Fruit fly (Drosophila melanogaster): ENCODE results near the gene CG2258.

Gene CG2258

DNA sequence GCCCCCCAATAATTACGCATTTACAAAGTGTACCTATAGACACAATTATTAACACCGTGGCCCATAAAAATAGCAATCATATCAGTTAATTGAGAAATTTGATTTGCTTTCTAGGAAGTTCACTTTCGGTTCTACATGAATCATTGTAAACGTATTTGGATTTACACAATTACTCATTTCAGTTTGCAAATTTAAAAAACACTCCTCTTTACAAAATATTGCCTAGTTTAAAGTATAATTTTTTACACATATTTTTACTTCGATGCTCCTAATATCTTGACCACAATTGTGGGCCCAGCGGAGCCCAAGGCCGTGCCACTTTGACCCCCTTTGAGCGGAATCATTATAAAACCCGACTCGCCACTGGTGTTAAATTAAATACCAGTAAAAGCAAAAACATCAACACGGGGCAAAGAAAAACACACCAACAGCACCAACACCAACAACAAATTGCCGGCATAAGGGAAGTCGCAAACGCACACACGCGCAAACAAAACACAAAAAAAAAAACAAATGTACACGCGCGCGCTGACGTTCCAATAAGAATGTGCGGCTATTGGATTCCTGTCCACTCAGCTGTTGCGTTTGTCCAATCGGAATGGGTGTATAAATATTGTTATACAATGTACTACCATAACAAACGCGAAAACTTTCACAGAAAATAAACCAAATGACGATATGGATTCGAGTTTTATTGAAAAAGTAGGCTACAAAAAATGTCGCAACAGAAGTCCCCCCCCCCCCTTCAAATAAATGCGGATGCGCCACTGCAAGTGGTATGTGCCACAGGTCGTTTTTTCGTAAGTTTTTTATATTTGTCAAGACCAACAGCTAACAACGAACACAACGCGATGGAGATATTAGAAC is 12.8 kb upstream of the CG2258 start (continued):
- TF ChIP-seq CG6791 (GFP tag; IDR thresholded peaks at IDR 0.05; ENCODE audit: partially characterized antibody) (no peak), ase (GFP tag; IDR thresholded peaks at IDR 0.05) (no peak), Blimp-1 (GFP tag; optimal IDR thresholded peaks at IDR 0.05) (peak; percentile 42), CG34376 (GFP tag; optimal IDR thresholded peaks at IDR 0.05) (peak; percentile 67), emc (GFP tag; optimal IDR thresholded peaks at IDR 0.05) (peak; percentile 31), CG11085 (GFP tag; IDR thresholded peaks at IDR 0.05) (no peak), Sox100B (GFP tag; optimal IDR thresholded peaks at IDR 0.05) (peak; percentile 61), ap (GFP tag; IDR thresholded peaks at IDR 0.05) (peak; percentile 68; the same call in 1 of the 2 replicates), yki (optimal IDR thresholded peaks at IDR 0.05) (no peak), CG11695 (GFP tag; IDR thresholded peaks at IDR 0.05) (peak; percentile 88), CG7786 (GFP tag; optimal IDR thresholded peaks at IDR 0.05) (peak; percentile 65), Six4 (GFP tag; optimal IDR thresholded peaks at IDR 0.05) (no peak), E2f1 (GFP tag; IDR thresholded peaks at IDR 0.05) (0 out of 2 replicates have a peak, but pooled peaks have one; percentile 38), zen (tag; optimal IDR thresholded peaks at IDR 0.05) (peak; percentile 13), CG8944 (GFP tag; optimal IDR thresholded peaks at IDR 0.05) (peak; percentile 14), CG11560 (tag; IDR thresholded peaks at IDR 0.05) (no peak), ATbp (GFP tag; optimal IDR thresholded peaks at IDR 0.05) (peak; percentile 18), esg (GFP tag; conservative IDR thresholded peaks at IDR 0.05) (peak; percentile 64), nom (GFP tag; optimal IDR thresholded peaks at IDR 0.05) (no peak), pnt (GFP tag; optimal IDR thresholded peaks at IDR 0.05) (no peak), CG13894 (tag; optimal IDR thresholded peaks at IDR 0.05) (peak; percentile 64), Kr (GFP tag; optimal IDR thresholded peaks at IDR 0.05) (no peak), Dfd (GFP tag; optimal IDR thresholded peaks at IDR 0.05) (no peak), CG3163 (GFP tag; optimal IDR thresholded peaks at IDR 0.05) (peak; percentile 20), Rfx (GFP tag; IDR thresholded peaks at IDR 0.05) (peak; percentile 74), Doc2 (GFP tag; IDR thresholded peaks at IDR 0.05) (no peak), Gsc (GFP tag; IDR thresholded peaks at IDR 0.05) (no peak), CG7357 (GFP tag; IDR thresholded peaks at IDR 0.05) (no peak), dan (GFP tag; IDR thresholded peaks at IDR 0.05) (no peak), Deaf1 (tag; optimal IDR thresholded peaks at IDR 0.05) (peak; percentile 37), prd (optimal IDR thresholded peaks at IDR 0.05) (no peak), prd (GFP tag; IDR thresholded peaks at IDR 0.05) (peak; percentile 68), exex (tag; optimal IDR thresholded peaks at IDR 0.05) (peak; percentile 24)

DNA sequence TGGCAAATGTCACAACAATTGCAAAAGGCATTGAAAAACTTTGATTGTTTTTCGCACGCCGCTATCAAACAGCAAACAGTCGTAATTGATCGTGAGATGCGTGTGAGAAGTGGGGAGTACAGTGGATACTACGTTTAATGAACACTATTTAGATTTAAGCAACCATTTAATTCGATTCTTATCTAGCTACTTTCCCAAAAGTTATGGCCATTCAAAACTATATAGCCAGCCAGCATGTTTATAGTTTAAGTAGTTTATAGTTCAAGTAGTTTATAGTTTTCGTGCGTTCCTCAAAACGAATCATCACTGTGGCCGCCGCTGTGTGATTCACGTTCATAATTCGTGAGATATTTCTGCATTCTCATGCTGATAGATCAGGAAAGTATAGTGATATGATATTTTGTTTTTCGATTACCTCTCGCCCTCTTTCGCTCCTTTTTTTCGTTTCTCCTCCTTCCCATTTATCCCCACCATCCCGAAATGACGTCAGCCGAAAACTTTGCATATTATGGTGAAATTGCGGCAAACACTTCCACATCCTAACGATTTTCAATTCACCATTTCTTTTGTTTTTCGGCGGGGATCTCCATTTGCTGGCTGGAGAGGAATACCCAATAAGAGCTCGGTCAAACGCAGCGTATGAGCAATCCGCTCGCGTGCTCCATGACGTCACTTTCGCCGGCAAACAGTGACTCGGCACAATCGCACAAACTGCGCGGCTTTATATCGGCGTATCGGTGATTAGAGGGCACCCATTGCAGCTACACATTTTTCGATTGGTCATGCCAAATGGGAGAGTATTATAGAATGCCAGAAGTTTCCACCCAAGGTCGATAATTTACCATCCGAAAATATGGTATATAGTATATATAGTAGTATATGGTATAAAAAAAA is 11.7 kb upstream of the CG2258 start:
- TF ChIP-seq CG10267 (tag; optimal IDR thresholded peaks at IDR 0.05) (no peak), CG13287 (GFP tag; IDR thresholded peaks at IDR 0.05; ENCODE audit: partially characterized antibody) (no peak), Oaz (GFP tag; IDR thresholded peaks at IDR 0.05) (peak; percentile 55), slbo (GFP tag; IDR thresholded peaks at IDR 0.05) (peak; percentile 89), btn (GFP tag; optimal IDR thresholded peaks at IDR 0.05) (no peak), CG10147 (GFP tag; optimal IDR thresholded peaks at IDR 0.05) (peak; percentile 69), CTCF (GFP tag; optimal IDR thresholded peaks at IDR 0.05) (no peak), dysf (GFP tag; IDR thresholded peaks at IDR 0.05) (peak; percentile 74), CG10366 (GFP tag; IDR thresholded peaks at IDR 0.05) (peak; percentile 72), Sox102F (GFP tag; optimal IDR thresholded peaks at IDR 0.05) (peak; percentile 30), Optix (GFP tag; IDR thresholded peaks at IDR 0.05) (no peak), sima (GFP tag; optimal IDR thresholded peaks at IDR 0.05) (no peak), CG10462 (GFP tag; optimal IDR thresholded peaks at IDR 0.05) (no peak), corto (GFP tag; optimal IDR thresholded peaks at IDR 0.05) (no peak), chinmo (GFP tag; IDR thresholded peaks at IDR 0.05; ENCODE audit: partially characterized antibody) (no peak), gcm (GFP tag; optimal IDR thresholded peaks at IDR 0.05) (no peak), CG18599 (GFP tag; optimal IDR thresholded peaks at IDR 0.05) (peak; percentile 82)

Measured in whole organism, embryonic.